Fruit fly (Drosophila melanogaster): ENCODE measurements around the gene CG9698.

Gene CG9698

dm6 chr3R:30467062-30467461, 47.5 kb upstream of the CG9698 start (continued):
- no peak for TF ChIP-seq btn (GFP tag; optimal IDR thresholded peaks at IDR 0.05)
- no peak for TF ChIP-seq CG6791 (GFP tag; IDR thresholded peaks at IDR 0.05; ENCODE audit: partially characterized antibody)
- TF ChIP-seq CTCF (GFP tag; optimal IDR thresholded peaks at IDR 0.05): peak; percentile 54
- TF ChIP-seq Sox100B (GFP tag; optimal IDR thresholded peaks at IDR 0.05): no peak
- TF ChIP-seq CG10366 (GFP tag; IDR thresholded peaks at IDR 0.05): no peak
- TF ChIP-seq sens (GFP tag): peak; percentile 44
- TF ChIP-seq CG10565 (GFP tag; optimal IDR thresholded peaks at IDR 0.05): no peak

dm6 chr3R:30470690-30471089, 43.9 kb upstream of the CG9698 start:
- TF ChIP-seq MESR4 (GFP tag; optimal IDR thresholded peaks at IDR 0.05) (no peak), CG9727 (GFP tag; optimal IDR thresholded peaks at IDR 0.05) (no peak), E2f1 (GFP tag; IDR thresholded peaks at IDR 0.05) (no peak), H15 (GFP tag; IDR thresholded peaks at IDR 0.05) (no peak), usp (GFP tag; optimal IDR thresholded peaks at IDR 0.05) (no peak), CG31441 (GFP tag; IDR thresholded peaks at IDR 0.05) (no peak), tx (GFP tag; optimal IDR thresholded peaks at IDR 0.05) (no peak), pfk (GFP tag; optimal IDR thresholded peaks at IDR 0.05) (no peak), CG12155 (GFP tag; optimal IDR thresholded peaks at IDR 0.05) (no peak), emc (GFP tag; optimal IDR thresholded peaks at IDR 0.05) (no peak), CG34224 (GFP tag; IDR thresholded peaks at IDR 0.05; ENCODE audit: partially characterized antibody) (no peak), CG2678 (tag; optimal IDR thresholded peaks at IDR 0.05) (no peak), caup (GFP tag; optimal IDR thresholded peaks at IDR 0.05; ENCODE audit: severe bottlenecking) (no peak)

dm6 chr3R:30472331-30472730, 42.2 kb upstream of the CG9698 start:
- TF ChIP-seq abd-A (tag; optimal IDR thresholded peaks at IDR 0.05) (peak; percentile 81), chinmo (GFP tag; IDR thresholded peaks at IDR 0.05; ENCODE audit: partially characterized antibody) (0 out of 4 replicates have a peak, but pooled peaks have one; percentile 31), Blimp-1 (GFP tag; optimal IDR thresholded peaks at IDR 0.05) (peak; percentile 46), NC2α (GFP tag; optimal IDR thresholded peaks at IDR 0.05) (no peak), CG13123 (GFP tag; optimal IDR thresholded peaks at IDR 0.05) (no peak), Awh (GFP tag; IDR thresholded peaks at IDR 0.05) (peak; percentile 12; the same call in 1 of the 2 replicates), Elba2 (GFP tag; optimal IDR thresholded peaks at IDR 0.05) (no peak), kni (GFP tag; optimal IDR thresholded peaks at IDR 0.05) (peak; percentile 62), CG12769 (tag; optimal IDR thresholded peaks at IDR 0.05) (peak; percentile 50)

dm6 chr3R:30474667-30475213, 39.8 kb upstream of the CG9698 start:
- no peak for TF ChIP-seq CG2875 (GFP tag; optimal IDR thresholded peaks at IDR 0.05)
- TF ChIP-seq CG18764 (GFP tag; optimal IDR thresholded peaks at IDR 0.05): no peak
- no peak for TF ChIP-seq CG10654 (GFP tag; optimal IDR thresholded peaks at IDR 0.05)
- TF ChIP-seq sens (GFP tag): peak; percentile 55
- peak; percentile 69 for TF ChIP-seq grn (GFP tag; optimal IDR thresholded peaks at IDR 0.05)
- peak; percentile 44 for TF ChIP-seq cg (GFP tag; optimal IDR thresholded peaks at IDR 0.05)
- TF ChIP-seq pros (GFP tag; optimal IDR thresholded peaks at IDR 0.05): peak; percentile 73
- TF ChIP-seq pum (GFP tag; optimal IDR thresholded peaks at IDR 0.05): no peak
- TF ChIP-seq HLH3B (GFP tag; IDR thresholded peaks at IDR 0.05): no peak
- TF ChIP-seq vvl (GFP tag; IDR thresholded peaks at IDR 0.05): peak; percentile 63; the same call in 1 of the 2 replicates
- TF ChIP-seq lmd (GFP tag; IDR thresholded peaks at IDR 0.05): no peak
- peak; percentile 48 for TF ChIP-seq twi (tag; optimal IDR thresholded peaks at IDR 0.05)
- no peak for TF ChIP-seq CG5953 (GFP tag; IDR thresholded peaks at IDR 0.05)
- TF ChIP-seq Hey (tag; optimal IDR thresholded peaks at IDR 0.05): no peak
- TF ChIP-seq HLHmδ (GFP tag; optimal IDR thresholded peaks at IDR 0.05): peak; percentile 85
- TF ChIP-seq CG10274 (GFP tag; optimal IDR thresholded peaks at IDR 0.05): peak; percentile 30

All from whole organism, embryonic.